Worm (Caenorhabditis elegans) whole organism, young adult: ENCODE measurements around the gene Y67D8C.6.

Experiments
- B0035.1 ChIP-seq: sonication (generic microtip); optimal IDR thresholded peaks from 2 replicates; lab custom pipeline; 2016; ENCODE audit warnings: missing genetic modification characterization, mild to moderate bottlenecking, missing compliant biosample characterization, missing genotype, missing genetic modification reagents
- B0336.3 ChIP-seq: fragments of 200-800 bp; sonication (Bioruptor generic); IDR thresholded peaks from 2 replicates; pipeline ENCODE4 v1.3.6; 2022; ENCODE audit warnings: missing genetic modification characterization, missing compliant biosample characterization
- C17E4.6 ChIP-seq: fragments of 200-800 bp; sonication (Bioruptor generic); IDR thresholded peaks from 2 replicates; pipeline ENCODE4 v1.3.6; 2022; ENCODE audit warnings: missing genetic modification reagents, missing genetic modification characterization, missing compliant biosample characterization
- F10E7.11 ChIP-seq: sonication (generic microtip); optimal IDR thresholded peaks from 2 replicates; lab custom pipeline; 2017; ENCODE audit warnings: mild to moderate bottlenecking, missing genetic modification characterization, moderate library complexity, missing compliant biosample characterization
- F52B5.7 ChIP-seq: sonication (generic microtip); optimal IDR thresholded peaks from 2 replicates; lab custom pipeline; 2016; ENCODE audit warnings: mild to moderate bottlenecking, missing genetic modification characterization, missing compliant biosample characterization
- F55B11.4 ChIP-seq: sonication (generic microtip); optimal IDR thresholded peaks from 2 replicates; lab custom pipeline; 2016; ENCODE audit warnings: missing compliant biosample characterization, missing genetic modification characterization, borderline replicate concordance; ENCODE audit not compliant: insufficient read depth
- F57A8.1 ChIP-seq: fragments of 200-800 bp; sonication (Bioruptor generic); optimal IDR thresholded peaks from 2 replicates; lab custom pipeline; 2018; ENCODE audit warnings: mild to moderate bottlenecking, missing genetic modification characterization, moderate library complexity, missing compliant biosample characterization
- F57C9.4 ChIP-seq: sonication (generic microtip); optimal IDR thresholded peaks from 2 replicates; lab custom pipeline; 2017; ENCODE audit warnings: mild to moderate bottlenecking, missing genetic modification characterization, missing compliant biosample characterization
- K12H6.12 ChIP-seq: fragments of 200-800 bp; sonication (Bioruptor generic); optimal IDR thresholded peaks from 2 replicates; lab custom pipeline; 2018; ENCODE audit warnings: mild to moderate bottlenecking, missing genetic modification characterization, missing compliant biosample characterization
- T26A5.8 ChIP-seq: sonication (generic microtip); optimal IDR thresholded peaks from 2 replicates; lab custom pipeline; 2016; ENCODE audit warnings: missing genetic modification characterization, missing compliant biosample characterization
- Y53F4B.3 ChIP-seq: fragments of 200-800 bp; sonication (Bioruptor generic); IDR thresholded peaks from 2 replicates; pipeline ENCODE4 v1.3.6; 2022; ENCODE audit warnings: missing genetic modification reagents, missing genetic modification characterization, missing compliant biosample characterization
- Y56A3A.18 ChIP-seq: fragments of 200-800 bp; sonication (Bioruptor generic); IDR thresholded peaks from 2 replicates; pipeline ENCODE4 v1.3.6; 2022; ENCODE audit warnings: missing genetic modification reagents, missing genetic modification characterization, missing compliant biosample characterization
- aptf-3 ChIP-seq: fragments of 200-800 bp; sonication (Bioruptor generic); IDR thresholded peaks from 2 replicates; pipeline ENCODE4 v1.3.6; 2022; ENCODE audit warnings: missing genetic modification characterization, missing compliant biosample characterization
- athp-1 ChIP-seq: sonication (generic microtip); optimal IDR thresholded peaks from 2 replicates; lab custom pipeline; 2017; ENCODE audit warnings: mild to moderate bottlenecking, missing genetic modification characterization, missing compliant biosample characterization
- ceh-58 ChIP-seq: fragments of 200-800 bp; sonication (Bioruptor generic); IDR thresholded peaks from 2 replicates; pipeline ENCODE4 v1.3.6; 2022; ENCODE audit warnings: missing genetic modification characterization, missing compliant biosample characterization
- ceh-79 ChIP-seq: sonication (generic microtip); optimal IDR thresholded peaks from 2 replicates; lab custom pipeline; 2017; ENCODE audit warnings: mild to moderate bottlenecking, missing genetic modification characterization, missing compliant biosample characterization
- chd-7 ChIP-seq: sonication (generic microtip); optimal IDR thresholded peaks from 2 replicates; lab custom pipeline; 2016; ENCODE audit warnings: mild to moderate bottlenecking, missing genetic modification characterization, moderate library complexity, missing compliant biosample characterization
- dox-1 ChIP-seq: fragments of 200-800 bp; sonication (Bioruptor generic); IDR thresholded peaks from 2 replicates; pipeline ENCODE4 v1.3.6; 2022; ENCODE audit warnings: missing genetic modification reagents, missing genetic modification characterization, missing compliant biosample characterization
- dpff-1 ChIP-seq: sonication (generic microtip); optimal IDR thresholded peaks from 2 replicates; lab custom pipeline; 2017; ENCODE audit warnings: mild to moderate bottlenecking, missing genetic modification characterization, missing compliant biosample characterization
- efl-1 ChIP-seq: fragments of 150-350 bp; optimal IDR thresholded peaks from 2 replicates; lab custom pipeline; 2014; ENCODE audit warnings: missing biosample characterization, missing genetic modification reagents, missing genetic modification characterization
- egl-44 ChIP-seq: fragments of 200-800 bp; sonication (Bioruptor generic); IDR thresholded peaks from 2 replicates; pipeline ENCODE4 v1.3.6; 2022; ENCODE audit warnings: missing genetic modification reagents, missing genetic modification characterization, missing compliant biosample characterization
- egrh-3 ChIP-seq: fragments of 200-800 bp; sonication (Bioruptor generic); IDR thresholded peaks from 2 replicates; pipeline ENCODE4 v1.3.6; 2022; ENCODE audit warnings: missing genetic modification reagents, missing genetic modification characterization, missing compliant biosample characterization
- ekl-4 ChIP-seq: fragments of 200-800 bp; sonication (Bioruptor generic); IDR thresholded peaks from 2 replicates; pipeline ENCODE4 v1.3.6; 2022; ENCODE audit warnings: missing genetic modification reagents, missing genetic modification characterization, missing compliant biosample characterization
- fkh-3 ChIP-seq: sonication (generic microtip); optimal IDR thresholded peaks from 2 replicates; lab custom pipeline; 2016; ENCODE audit warnings: mild to moderate bottlenecking, missing genetic modification characterization, missing compliant biosample characterization
- hmg-1.2 ChIP-seq: fragments of 200-800 bp; sonication (Bioruptor generic); IDR thresholded peaks from 2 replicates; pipeline ENCODE4 v1.3.6; 2022; ENCODE audit warnings: missing genetic modification reagents, missing genetic modification characterization, missing compliant biosample characterization
- hrde-1 ChIP-seq: sonication (generic microtip); optimal IDR thresholded peaks from 2 replicates; lab custom pipeline; 2016; ENCODE audit warnings: missing genetic modification characterization, mild to moderate bottlenecking, missing compliant biosample characterization, moderate library complexity, missing genotype, missing genetic modification reagents, borderline replicate concordance
- hsf-1 ChIP-seq: fragments of 200-800 bp; sonication (Bioruptor generic); IDR thresholded peaks from 2 replicates; pipeline ENCODE4 v1.3.6; 2022; ENCODE audit warnings: missing genetic modification reagents, missing genetic modification characterization, missing compliant biosample characterization
- lin-40 ChIP-seq: sonication (generic microtip); optimal IDR thresholded peaks from 2 replicates; lab custom pipeline; 2016; ENCODE audit warnings: missing genetic modification characterization, mild to moderate bottlenecking, missing compliant biosample characterization, missing genotype, missing genetic modification reagents
- madf-10 ChIP-seq: sonication (generic microtip); optimal IDR thresholded peaks from 2 replicates; lab custom pipeline; 2016; ENCODE audit warnings: mild to moderate bottlenecking, missing genetic modification characterization, missing compliant biosample characterization
- madf-3 ChIP-seq: fragments of 200-800 bp; sonication (Bioruptor generic); IDR thresholded peaks from 2 replicates; pipeline ENCODE4 v1.3.6; 2022; ENCODE audit warnings: missing genetic modification reagents, missing genetic modification characterization, missing compliant biosample characterization
- madf-6 ChIP-seq: fragments of 200-800 bp; sonication (Bioruptor generic); IDR thresholded peaks from 2 replicates; pipeline ENCODE4 v1.3.6; 2022; ENCODE audit warnings: missing genetic modification reagents, missing genetic modification characterization, missing compliant biosample characterization
- mcd-1 ChIP-seq: fragments of 200-800 bp; sonication (Bioruptor generic); IDR thresholded peaks from 2 replicates; pipeline ENCODE4 v1.3.6; 2022; ENCODE audit warnings: missing genetic modification reagents, missing genetic modification characterization, missing compliant biosample characterization
- nfyb-1 ChIP-seq: fragments of 200-800 bp; sonication (Bioruptor generic); IDR thresholded peaks from 2 replicates; pipeline ENCODE4 v1.3.6; 2022; ENCODE audit warnings: missing genetic modification reagents, missing genetic modification characterization, missing compliant biosample characterization
- nhr-27 ChIP-seq: fragments of 200-800 bp; sonication (Bioruptor generic); optimal IDR thresholded peaks from 2 replicates; lab custom pipeline; 2018; ENCODE audit warnings: mild to moderate bottlenecking, missing genetic modification characterization, moderate library complexity, missing compliant biosample characterization
- pbrm-1 ChIP-seq: fragments of 200-800 bp; sonication (Bioruptor generic); IDR thresholded peaks from 2 replicates; pipeline ENCODE4 v1.3.6; 2022; ENCODE audit warnings: missing genetic modification reagents, missing genetic modification characterization, missing compliant biosample characterization
- repo-1 ChIP-seq: sonication (generic microtip); optimal IDR thresholded peaks from 2 replicates; lab custom pipeline; 2017; ENCODE audit warnings: mild to moderate bottlenecking, missing genetic modification characterization, missing compliant biosample characterization
- rpc-1 ChIP-seq, 2 experiments: fragments of 150-350 bp in 1 of 2; sonication (generic microtip) in 1 of 2; optimal IDR thresholded peaks; 2 replicates each; lab custom pipeline; 2014 to 2018; ENCODE audit warnings: missing biosample characterization in 1 of 2, missing genetic modification characterization in 1 of 2, missing genetic modification reagents in 1 of 2, missing genotype in 1 of 2
- tbx-9 ChIP-seq: sonication (generic microtip); optimal IDR thresholded peaks from 2 replicates; lab custom pipeline; 2016; ENCODE audit warnings: borderline replicate concordance, missing genetic modification characterization, inconsistent platforms, missing compliant biosample characterization
- unc-62 ChIP-seq: fragments of 150-350 bp; optimal IDR thresholded peaks from 2 replicates; lab custom pipeline; 2014; ENCODE audit warnings: missing biosample characterization, missing genetic modification reagents, missing genetic modification characterization
- zfh-2 ChIP-seq: fragments of 200-800 bp; sonication (Bioruptor generic); conservative IDR thresholded peaks from 2 replicates; pipeline ENCODE4 v1.3.6; 2022; ENCODE audit warnings: missing genetic modification reagents, missing genetic modification characterization, missing compliant biosample characterization
- zim-3 ChIP-seq: sonication (generic microtip); optimal IDR thresholded peaks from 2 replicates; lab custom pipeline; 2017; ENCODE audit warnings: mild to moderate bottlenecking, missing genetic modification characterization, moderate library complexity, missing compliant biosample characterization
- ztf-25 ChIP-seq: fragments of 200-800 bp; sonication (Bioruptor generic); IDR thresholded peaks from 2 replicates; pipeline ENCODE4 v1.3.6; 2022; ENCODE audit warnings: missing genetic modification reagents, missing genetic modification characterization, missing compliant biosample characterization

Gene Y67D8C.6

ce11 chrIV:3037932-3038331 is 25.3 kb downstream of the Y67D8C.6 start (continued):
- no peak for TF ChIP-seq hsf-1
- peak; percentile 15; the same call in 1 of the 2 replicates for TF ChIP-seq egrh-3 (GFP tag; lab: Robert Waterston, UW)
- 0 out of 2 replicates have a peak, but pooled peaks have one; percentile 25 for TF ChIP-seq ceh-58
- TF ChIP-seq madf-10 (tag; lab: Kevin White, UChicago): no peak
- TF ChIP-seq rpc-1 (optimal IDR thresholded peaks at IDR 0.05; lab: Kevin White, UChicago): no peak
- no peak for TF ChIP-seq rpc-1 (tag; optimal IDR thresholded peaks at IDR 0.05; lab: Kevin White, UChicago)
- TF ChIP-seq K12H6.12 (tag; lab: Kevin White, UChicago): no peak

ce11 chrIV:3035375-3035774 is 27.8 kb downstream of the Y67D8C.6 start:
- peak; percentile 52; the same call in 1 of the 2 replicates for TF ChIP-seq zfh-2 (GFP tag; lab: Robert Waterston, UW)
- no peak for TF ChIP-seq mcd-1
- peak; percentile 54; the same call in 1 of the 2 replicates for TF ChIP-seq egrh-3 (GFP tag; lab: Robert Waterston, UW)

ce11 chrIV:3032020-3032419 is 31.2 kb downstream of the Y67D8C.6 start:
- peak; percentile 24 for TF ChIP-seq T26A5.8 (tag; lab: Kevin White, UChicago)
- TF ChIP-seq hsf-1: peak; percentile 67
- TF ChIP-seq hmg-1.2 (GFP tag; lab: Robert Waterston, UW): 0 out of 2 replicates have a peak, but pooled peaks have one; percentile 4
- TF ChIP-seq F55B11.4 (tag; lab: Kevin White, UChicago): no peak
- TF ChIP-seq hrde-1 (tag; lab: Kevin White, UChicago): peak; percentile 7
- TF ChIP-seq C17E4.6 (GFP tag; lab: Robert Waterston, UW): no peak
- no peak for TF ChIP-seq egl-44
- TF ChIP-seq aptf-3 (GFP tag; lab: Robert Waterston, UW): no peak
- TF ChIP-seq B0035.1: no peak
- no peak; the same call in 1 of the 2 replicates for TF ChIP-seq nfyb-1 (GFP tag; lab: Robert Waterston, UW)
- TF ChIP-seq madf-6 (GFP tag; lab: Robert Waterston, UW): peak; percentile 42; the same call in 1 of the 2 replicates
- TF ChIP-seq F57C9.4 (tag; lab: Kevin White, UChicago): peak; percentile 84
- TF ChIP-seq Y56A3A.18 (GFP tag; lab: Robert Waterston, UW): peak; percentile 31; the same call in 1 of the 2 replicates
- no peak for TF ChIP-seq athp-1 (tag; lab: Kevin White, UChicago)
- TF ChIP-seq Y53F4B.3 (GFP tag; lab: Robert Waterston, UW): no peak
- no peak for TF ChIP-seq F57A8.1 (GFP tag; lab: Kevin White, UChicago)
- TF ChIP-seq dpff-1 (tag; lab: Kevin White, UChicago): peak; percentile 66
- no peak for TF ChIP-seq efl-1 (GFP tag; lab: Kevin White, UChicago)
- TF ChIP-seq madf-3 (GFP tag; lab: Robert Waterston, UW): 0 out of 2 replicates have a peak, but pooled peaks have one; percentile 42
- peak; percentile 79 for TF ChIP-seq chd-7 (tag; lab: Kevin White, UChicago)
- TF ChIP-seq B0336.3: peak; percentile 28; the same call in 1 of the 2 replicates
- TF ChIP-seq tbx-9: peak; percentile 67
- no peak for TF ChIP-seq dox-1
- peak; percentile 14 for TF ChIP-seq repo-1 (tag; lab: Kevin White, UChicago)
- TF ChIP-seq fkh-3 (tag; lab: Kevin White, UChicago): no peak
- 0 out of 2 replicates have a peak, but pooled peaks have one; percentile 27 for TF ChIP-seq ztf-25 (GFP tag; lab: Robert Waterston, UW)
- TF ChIP-seq ekl-4 (GFP tag; lab: Robert Waterston, UW): peak; percentile 54; the same call in 1 of the 2 replicates
- TF ChIP-seq lin-40 (tag; lab: Kevin White, UChicago): no peak
- TF ChIP-seq nhr-27 (tag; lab: Kevin White, UChicago): peak; percentile 38
- peak; percentile 63 for TF ChIP-seq zim-3 (tag; lab: Kevin White, UChicago)
- TF ChIP-seq F10E7.11 (tag; lab: Kevin White, UChicago): peak; percentile 43
- TF ChIP-seq pbrm-1 (GFP tag; lab: Robert Waterston, UW): no peak
- no peak for TF ChIP-seq unc-62 (GFP tag; lab: Kevin White, UChicago)
- TF ChIP-seq F52B5.7 (tag; lab: Kevin White, UChicago): peak; percentile 80
- TF ChIP-seq ceh-79 (tag; lab: Kevin White, UChicago): peak; percentile 68
